Fruit fly (Drosophila melanogaster) whole organism, embryonic: ENCODE results near the gene IntS10.

Source experiments
- Antp ChIP-seq: fragments of 200-800 bp; sonication (Bioruptor generic); optimal IDR thresholded peaks from 3 replicates; lab custom pipeline; 2016; ENCODE audit warnings: missing biosample characterization, missing genetic modification characterization
- Atf-2 ChIP-seq: fragments of 200-800 bp; sonication (Bioruptor generic); optimal IDR thresholded peaks from 2 replicates; lab custom pipeline; 2016; ENCODE audit warnings: missing biosample characterization, missing genetic modification characterization
- Awh ChIP-seq: fragments of 200-800 bp; sonication (Bioruptor generic); IDR thresholded peaks from 2 replicates; pipeline ENCODE4, ENCODE4 v1.3.6; 2022; ENCODE audit warnings: missing biosample characterization, missing genetic modification characterization
- CG10209 ChIP-seq: fragments of 200-800 bp; sonication (Bioruptor generic); optimal IDR thresholded peaks from 3 replicates; lab custom pipeline; 2017; ENCODE audit warnings: missing biosample characterization, mild to moderate bottlenecking, missing genetic modification characterization, missing genetic modification reagents
- CG10462 ChIP-seq: fragments of 200-800 bp; sonication (Bioruptor generic); optimal IDR thresholded peaks from 2 replicates; lab custom pipeline; 2016; ENCODE audit warnings: missing biosample characterization, missing genetic modification characterization
- CG10959 ChIP-seq: fragments of 200-800 bp; sonication (Bioruptor generic); IDR thresholded peaks from 2 replicates; pipeline ENCODE4 v1.3.6; 2022; ENCODE audit warnings: missing biosample characterization, missing genetic modification characterization
- CG12104 ChIP-seq: fragments of 200-800 bp; sonication (Bioruptor generic); optimal IDR thresholded peaks from 3 replicates; lab custom pipeline; 2016; ENCODE audit warnings: missing biosample characterization, missing genetic modification characterization
- CG13287 ChIP-seq: fragments of 200-800 bp; sonication (Bioruptor generic); IDR thresholded peaks from 2 replicates; pipeline ENCODE4 v1.3.6; 2022; ENCODE audit warnings: missing biosample characterization, missing genetic modification characterization; ENCODE audit not compliant: partially characterized antibody
- CG13894 ChIP-seq: fragments of 200-800 bp; sonication (Bioruptor generic); optimal IDR thresholded peaks from 3 replicates; lab custom pipeline; 2018; ENCODE audit warnings: missing biosample characterization, mild to moderate bottlenecking, missing genetic modification characterization, moderate library complexity
- CG14050 ChIP-seq: fragments of 200-800 bp; sonication (Bioruptor generic); IDR thresholded peaks from 3 replicates; pipeline ENCODE4 v1.3.6; 2022; ENCODE audit warnings: missing biosample characterization, missing genetic modification characterization
- CG14710 ChIP-seq: fragments of 200-800 bp; sonication (Bioruptor generic); optimal IDR thresholded peaks from 3 replicates; lab custom pipeline; 2019; ENCODE audit warnings: missing biosample characterization, mild to moderate bottlenecking, missing genetic modification characterization, moderate library complexity
- CG15514 ChIP-seq: fragments of 200-800 bp; sonication (Bioruptor generic); optimal IDR thresholded peaks from 3 replicates; lab custom pipeline; 2017; ENCODE audit warnings: missing biosample characterization, missing genetic modification characterization, mild to moderate bottlenecking, moderate library complexity, missing genetic modification reagents
- CG15601 ChIP-seq: fragments of 200-800 bp; sonication (Bioruptor generic); optimal IDR thresholded peaks from 3 replicates; lab custom pipeline; 2019; ENCODE audit warnings: missing biosample characterization, mild to moderate bottlenecking, missing genetic modification characterization, moderate library complexity
- CG16813 ChIP-seq: fragments of 200-800 bp; sonication (Bioruptor generic); IDR thresholded peaks from 3 replicates; pipeline ENCODE4 v1.3.6; 2022; ENCODE audit warnings: missing biosample characterization, missing genetic modification characterization; ENCODE audit not compliant: partially characterized antibody
- CG16863 ChIP-seq: fragments of 200-800 bp; sonication (Bioruptor generic); optimal IDR thresholded peaks from 3 replicates; lab custom pipeline; 2016; ENCODE audit warnings: missing biosample characterization, missing genetic modification characterization
- CG2889 ChIP-seq: fragments of 200-800 bp; sonication (Bioruptor generic); IDR thresholded peaks from 3 replicates; pipeline ENCODE4 v1.3.6; 2022; ENCODE audit warnings: missing biosample characterization, missing genetic modification characterization
- CG4424 ChIP-seq: fragments of 200-800 bp; sonication (Bioruptor generic); optimal IDR thresholded peaks from 3 replicates; lab custom pipeline; 2016; ENCODE audit warnings: missing biosample characterization, missing genetic modification characterization
- CG5953 ChIP-seq: fragments of 200-800 bp; sonication (Bioruptor generic); IDR thresholded peaks from 2 replicates; pipeline ENCODE4 v1.3.6; 2022; ENCODE audit warnings: missing biosample characterization, missing genetic modification characterization
- CG6813 ChIP-seq: fragments of 200-800 bp; sonication (Bioruptor generic); optimal IDR thresholded peaks from 2 replicates; lab custom pipeline; 2017; ENCODE audit warnings: missing biosample characterization, missing genetic modification characterization, mild to moderate bottlenecking, moderate library complexity, missing genetic modification reagents
- CG6854 ChIP-seq: fragments of 200-800 bp; sonication (Bioruptor generic); optimal IDR thresholded peaks from 3 replicates; lab custom pipeline; 2017; ENCODE audit warnings: missing biosample characterization, mild to moderate bottlenecking, missing genetic modification characterization
- CG7271 ChIP-seq: fragments of 200-800 bp; sonication (Bioruptor generic); optimal IDR thresholded peaks from 2 replicates; lab custom pipeline; 2018; ENCODE audit warnings: missing biosample characterization, mild to moderate bottlenecking, missing genetic modification characterization, moderate library complexity
- CG7372 ChIP-seq: fragments of 200-800 bp; sonication (Bioruptor generic); IDR thresholded peaks from 2 replicates; pipeline ENCODE4 v1.3.6; 2022; ENCODE audit warnings: missing biosample characterization, missing genetic modification characterization
- CG7928 ChIP-seq: fragments of 200-800 bp; sonication (Bioruptor generic); optimal IDR thresholded peaks from 2 replicates; lab custom pipeline; 2017; ENCODE audit warnings: missing biosample characterization, mild to moderate bottlenecking, missing genetic modification characterization
- CG9932 ChIP-seq: fragments of 200-800 bp; sonication (Bioruptor generic); IDR thresholded peaks from 2 replicates; pipeline ENCODE4 v1.3.6; 2022; ENCODE audit warnings: missing biosample characterization, missing genetic modification characterization
- CHES-1-like ChIP-seq: fragments of 200-800 bp; sonication (Bioruptor generic); optimal IDR thresholded peaks from 2 replicates; lab custom pipeline; 2016; ENCODE audit warnings: missing biosample characterization, missing genetic modification characterization
- Dip3 ChIP-seq: fragments of 200-800 bp; sonication (Bioruptor generic); optimal IDR thresholded peaks from 3 replicates; lab custom pipeline; 2016; ENCODE audit warnings: missing biosample characterization, missing genetic modification characterization
- HmgZ ChIP-seq: fragments of 200-800 bp; sonication (Bioruptor generic); optimal IDR thresholded peaks from 2 replicates; lab custom pipeline; 2018; ENCODE audit warnings: missing biosample characterization, mild to moderate bottlenecking, missing genetic modification characterization
- Kr ChIP-seq: fragments of 200-800 bp; sonication (Bioruptor generic); optimal IDR thresholded peaks from 2 replicates; lab custom pipeline; 2017; ENCODE audit warnings: missing biosample characterization, mild to moderate bottlenecking, missing genetic modification characterization
- Max ChIP-seq: fragments of 200-800 bp; sonication (Bioruptor generic); optimal IDR thresholded peaks from 2 replicates; lab custom pipeline; 2016; ENCODE audit warnings: missing biosample characterization, mild to moderate bottlenecking, missing genetic modification characterization
- Mes4 ChIP-seq: fragments of 200-800 bp; sonication (Bioruptor generic); optimal IDR thresholded peaks from 2 replicates; lab custom pipeline; 2016; ENCODE audit warnings: missing biosample characterization, missing genetic modification characterization
- NC2α ChIP-seq: fragments of 200-800 bp; sonication (Bioruptor generic); optimal IDR thresholded peaks from 2 replicates; lab custom pipeline; 2016; ENCODE audit warnings: missing biosample characterization, missing genetic modification characterization
- Sry-δ ChIP-seq: fragments of 200-800 bp; sonication (Bioruptor generic); optimal IDR thresholded peaks from 2 replicates; lab custom pipeline; 2016; ENCODE audit warnings: missing biosample characterization, missing genetic modification characterization
- abd-A ChIP-seq: fragments of 200-800 bp; sonication (Bioruptor generic); optimal IDR thresholded peaks from 3 replicates; lab custom pipeline; 2019; ENCODE audit warnings: missing biosample characterization, mild to moderate bottlenecking, missing genetic modification characterization, moderate library complexity
- bowl ChIP-seq: fragments of 200-800 bp; sonication (Bioruptor generic); IDR thresholded peaks from 2 replicates; pipeline ENCODE4 v1.3.6; 2022; ENCODE audit warnings: missing biosample characterization, missing genetic modification characterization
- bsh ChIP-seq, 2 experiments: fragments of 200-800 bp; sonication (Bioruptor generic); optimal IDR thresholded peaks; 2 replicates each; lab custom pipeline; 2017 to 2018; ENCODE audit warnings: mild to moderate bottlenecking in 2 of 2, missing biosample characterization in 2 of 2, missing genetic modification characterization in 2 of 2, moderate library complexity in 1 of 2
- caup ChIP-seq: fragments of 200-800 bp; sonication (Bioruptor generic); optimal IDR thresholded peaks from 3 replicates; lab custom pipeline; 2017; ENCODE audit warnings: missing biosample characterization, mild to moderate bottlenecking, missing genetic modification characterization, moderate library complexity; ENCODE audit not compliant: severe bottlenecking
- da ChIP-seq: fragments of 200-800 bp; sonication (Bioruptor generic); optimal IDR thresholded peaks from 2 replicates; lab custom pipeline; 2016; ENCODE audit warnings: missing biosample characterization, missing genetic modification characterization
- disco-r ChIP-seq: fragments of 200-800 bp; sonication (Bioruptor generic); optimal IDR thresholded peaks from 2 replicates; lab custom pipeline; 2016; ENCODE audit warnings: missing biosample characterization, missing genetic modification characterization
- gce ChIP-seq: fragments of 200-800 bp; sonication (Bioruptor generic); IDR thresholded peaks from 3 replicates; pipeline ENCODE4 v1.3.6; 2022; ENCODE audit warnings: missing biosample characterization, missing genetic modification characterization
- gcm2 ChIP-seq: fragments of 200-800 bp; sonication (Bioruptor generic); optimal IDR thresholded peaks from 2 replicates; lab custom pipeline; 2016; ENCODE audit warnings: missing biosample characterization, missing genetic modification characterization
- grau ChIP-seq: fragments of 200-800 bp; optimal IDR thresholded peaks from 3 replicates; lab custom pipeline; 2019; ENCODE audit warnings: missing biosample characterization, mild to moderate bottlenecking, missing genetic modification characterization, moderate library complexity
- h ChIP-seq: fragments of >200 bp; optimal IDR thresholded peaks from 2 replicates; lab custom pipeline; 2017
- insv ChIP-seq, 2 experiments: fragments of 200-800 bp; sonication (Bioruptor generic); optimal IDR thresholded peaks; 3 replicates each; lab custom pipeline; 2016 to 2018; ENCODE audit warnings: missing biosample characterization in 2 of 2, missing genetic modification characterization in 2 of 2
- klu ChIP-seq: fragments of 200-800 bp; sonication (Bioruptor generic); IDR thresholded peaks from 2 replicates; pipeline ENCODE4 v1.3.6; 2022; ENCODE audit warnings: missing biosample characterization, missing genetic modification characterization
- pita ChIP-seq: fragments of 200-800 bp; sonication (Bioruptor generic); optimal IDR thresholded peaks from 2 replicates; lab custom pipeline; 2017; ENCODE audit warnings: missing biosample characterization, mild to moderate bottlenecking, missing genetic modification characterization
- sc ChIP-seq, 3 experiments: fragments of >200 bp in 2 of 3; fragments of 200-800 bp in 1 of 3; sonication (Bioruptor generic) in 1 of 3; optimal IDR thresholded peaks; 2 replicates in 2 of 3; 3 replicates in 1 of 3; lab custom pipeline; 2017; ENCODE audit warnings: mild to moderate bottlenecking in 1 of 3, missing biosample characterization in 1 of 3, missing genetic modification characterization in 1 of 3, missing genetic modification reagents in 1 of 3
- so ChIP-seq: fragments of 200-800 bp; sonication (Bioruptor generic); IDR thresholded peaks from 3 replicates; pipeline ENCODE4 v1.3.6; 2022; ENCODE audit warnings: missing biosample characterization, missing genetic modification characterization
- stwl ChIP-seq: fragments of 200-800 bp; sonication (Bioruptor generic); optimal IDR thresholded peaks from 3 replicates; lab custom pipeline; 2018; ENCODE audit warnings: missing biosample characterization, mild to moderate bottlenecking, missing genetic modification characterization, moderate library complexity
- trh ChIP-seq: fragments of 200-800 bp; sonication (Bioruptor generic); optimal IDR thresholded peaks from 2 replicates; lab custom pipeline; 2016; ENCODE audit warnings: missing biosample characterization, missing genetic modification characterization
- twi ChIP-seq: fragments of 200-800 bp; optimal IDR thresholded peaks from 2 replicates; lab custom pipeline; 2019; ENCODE audit warnings: missing biosample characterization, mild to moderate bottlenecking, missing genetic modification characterization, moderate library complexity

Gene IntS10

dm6 chr3L:3787595-3788151 lies 18.8 kb upstream of the IntS10 start (continued):
- TF ChIP-seq HmgZ (peak; percentile 64), trh (no peak), stwl (peak; percentile 44), grau (peak; percentile 50), Awh (GFP tag; lab: Robert Waterston, UW) (no peak), CG6854 (GFP tag; lab: Kevin White, UChicago) (peak; percentile 57), CG7928 (GFP tag; lab: Kevin White, UChicago) (no peak), CG16813 (GFP tag; lab: Robert Waterston, UW) (peak; percentile 42), caup (GFP tag; lab: Kevin White, UChicago) (peak; percentile 54), CG15514 (peak; percentile 58), CG12104 (GFP tag; lab: Kevin White, UChicago) (no peak), h (lab: Kevin White, UChicago) (no peak), Sry-δ (GFP tag; lab: Kevin White, UChicago) (peak; percentile 20), CG7372 (no peak), da (GFP tag; lab: Kevin White, UChicago) (no peak), CG10462 (GFP tag; lab: Kevin White, UChicago) (no peak), gcm2 (peak; percentile 63), Dip3 (peak; percentile 1), Antp (no peak), disco-r (GFP tag; lab: Kevin White, UChicago) (peak; percentile 63), CG6813 (GFP tag; lab: Kevin White, UChicago) (no peak), bsh (GFP tag; optimal IDR thresholded peaks at IDR 0.05; lab: Kevin White, UChicago) (peak in 1 of 2 experiments; percentile 53), CG7271 (tag; lab: Kevin White, UChicago) (no peak), CHES-1-like (GFP tag; lab: Kevin White, UChicago) (peak; percentile 47), CG4424 (GFP tag; lab: Kevin White, UChicago) (no peak), gce (GFP tag; lab: Robert Waterston, UW) (peak; percentile 30; the same call in 1 of the 3 replicates), CG13287 (GFP tag; lab: Robert Waterston, UW) (peak; percentile 48), klu (no peak), Atf-2 (no peak), CG14050 (GFP tag; lab: Robert Waterston, UW) (no peak), sc (optimal IDR thresholded peaks at IDR 0.05; lab: Kevin White, UChicago) (no peak), sc (GFP tag; optimal IDR thresholded peaks at IDR 0.05; lab: Kevin White, UChicago) (no peak), pita (GFP tag; lab: Kevin White, UChicago) (no peak), CG13894 (peak; percentile 13), bowl (GFP tag; lab: Robert Waterston, UW) (0 out of 2 replicates have a peak, but pooled peaks have one; percentile 6), CG10959 (GFP tag; lab: Robert Waterston, UW) (no peak), CG14710 (tag; lab: Kevin White, UChicago) (peak; percentile 21), insv (GFP tag; optimal IDR thresholded peaks at IDR 0.05; lab: Kevin White, UChicago) (peak in 1 of 2 experiments; percentile 61), NC2α (no peak), CG5953 (no peak), Mes4 (GFP tag; lab: Kevin White, UChicago) (peak; percentile 49), twi (tag; lab: Kevin White, UChicago) (peak; percentile 40), CG2889 (GFP tag; lab: Robert Waterston, UW) (no peak), Kr (GFP tag; lab: Kevin White, UChicago) (no peak), CG9932 (GFP tag; lab: Robert Waterston, UW) (no peak), CG15601 (tag; lab: Kevin White, UChicago) (peak; percentile 50), so (no peak), CG16863 (GFP tag; lab: Kevin White, UChicago) (no peak), Max (GFP tag; lab: Kevin White, UChicago) (no peak), abd-A (tag; lab: Kevin White, UChicago) (peak; percentile 48), CG10209 (GFP tag; lab: Kevin White, UChicago) (peak; percentile 7)
